Fruit fly (Drosophila melanogaster): ENCODE results near the gene CG32845.

- no peak for TF ChIP-seq CG8478 (optimal IDR thresholded peaks at IDR 0.05)
- TF ChIP-seq CTCF (optimal IDR thresholded peaks at IDR 0.05), result no peak
These were observed 39.1 kb upstream of the CG32845 start for dm6 chr3L:312323-312722.
